Worm (Caenorhabditis elegans) whole organism, late embryonic: ENCODE results near the gene C29A12.6.

Source experiments
- C38D4.7 ChIP-seq: fragments of 200-800 bp; sonication (Bioruptor generic); optimal IDR thresholded peaks from 2 replicates; lab custom pipeline; 2018; ENCODE audit warnings: mild to moderate bottlenecking, missing genetic modification characterization, moderate library complexity, missing compliant biosample characterization
- F13H6.1 ChIP-seq: sonication (generic microtip); optimal IDR thresholded peaks from 2 replicates; lab custom pipeline; 2016; ENCODE audit warnings: missing genetic modification characterization, missing compliant biosample characterization
- K02D7.2 ChIP-seq: sonication (generic microtip); optimal IDR thresholded peaks from 2 replicates; lab custom pipeline; 2017; ENCODE audit warnings: mild to moderate bottlenecking, missing genetic modification characterization, missing compliant biosample characterization
- K09A11.1 ChIP-seq: sonication (generic microtip); optimal IDR thresholded peaks from 2 replicates; lab custom pipeline; 2017; ENCODE audit warnings: antibody characterized with exemption, mild to moderate bottlenecking, missing genetic modification characterization, missing compliant biosample characterization; ENCODE audit not compliant: insufficient read depth
- Y22D7AL.16 ChIP-seq: sonication (generic microtip); optimal IDR thresholded peaks from 2 replicates; lab custom pipeline; 2016; ENCODE audit warnings: missing genetic modification characterization, missing compliant biosample characterization
- ama-1 ChIP-seq: fragments of 150-350 bp; optimal IDR thresholded peaks from 2 replicates; lab custom pipeline; 2014
- ceh-18 ChIP-seq: sonication (generic microtip); optimal IDR thresholded peaks from 2 replicates; lab custom pipeline; 2016; ENCODE audit warnings: missing genetic modification characterization, missing compliant biosample characterization
- ceh-2 ChIP-seq: sonication (generic microtip); optimal IDR thresholded peaks from 2 replicates; lab custom pipeline; 2016; ENCODE audit warnings: missing genotype, missing genetic modification characterization, missing compliant biosample characterization
- ceh-30 ChIP-seq: fragments of 150-350 bp; optimal IDR thresholded peaks from 2 replicates; lab custom pipeline; 2014; ENCODE audit warnings: missing biosample characterization, missing genetic modification characterization
- ceh-31 ChIP-seq: sonication (generic microtip); optimal IDR thresholded peaks from 2 replicates; lab custom pipeline; 2016; ENCODE audit warnings: missing genetic modification characterization, missing compliant biosample characterization
- ceh-45 ChIP-seq: fragments of 200-800 bp; sonication (Bioruptor generic); IDR thresholded peaks from 2 replicates; pipeline ENCODE4 v1.3.6; 2022; ENCODE audit warnings: missing genetic modification reagents, missing genetic modification characterization, missing compliant biosample characterization
- ceh-6 ChIP-seq: fragments of 200-800 bp; sonication (Bioruptor generic); optimal IDR thresholded peaks from 2 replicates; lab custom pipeline; 2018; ENCODE audit warnings: mild to moderate bottlenecking, missing genetic modification characterization, missing compliant biosample characterization
- ceh-9 ChIP-seq: sonication (generic microtip); optimal IDR thresholded peaks from 2 replicates; lab custom pipeline; 2016; ENCODE audit warnings: mild to moderate bottlenecking, missing genetic modification characterization, inconsistent platforms, missing compliant biosample characterization
- dmd-4 ChIP-seq: sonication (generic microtip); optimal IDR thresholded peaks from 2 replicates; lab custom pipeline; 2016; ENCODE audit warnings: borderline replicate concordance, missing genetic modification characterization, missing compliant biosample characterization
- elt-2 ChIP-seq: sonication (generic microtip); optimal IDR thresholded peaks from 2 replicates; lab custom pipeline; 2016; ENCODE audit warnings: missing genetic modification reagents, missing genetic modification characterization, missing compliant biosample characterization
- elt-4 ChIP-seq: sonication (generic microtip); optimal IDR thresholded peaks from 2 replicates; lab custom pipeline; 2016; ENCODE audit warnings: missing genetic modification characterization, missing compliant biosample characterization
- ets-4 ChIP-seq: sonication (generic microtip); optimal IDR thresholded peaks from 2 replicates; lab custom pipeline; 2016; ENCODE audit warnings: missing genetic modification characterization, missing compliant biosample characterization
- eyg-1 ChIP-seq: sonication (generic microtip); optimal IDR thresholded peaks from 2 replicates; lab custom pipeline; 2016; ENCODE audit warnings: missing genotype, missing genetic modification characterization, missing compliant biosample characterization
- fax-1 ChIP-seq: sonication (generic microtip); optimal IDR thresholded peaks from 2 replicates; lab custom pipeline; 2016; ENCODE audit warnings: missing genotype, missing genetic modification characterization, missing compliant biosample characterization
- fkh-10 ChIP-seq: fragments of 150-350 bp; optimal IDR thresholded peaks from 2 replicates; lab custom pipeline; 2014; ENCODE audit warnings: missing biosample characterization, missing genetic modification reagents, missing genetic modification characterization
- fkh-6 ChIP-seq: sonication (generic microtip); optimal IDR thresholded peaks from 2 replicates; lab custom pipeline; 2016; ENCODE audit warnings: missing genetic modification characterization, missing compliant biosample characterization
- gmeb-2 ChIP-seq: sonication (generic microtip); optimal IDR thresholded peaks from 2 replicates; lab custom pipeline; 2016; ENCODE audit warnings: missing genetic modification characterization, inconsistent platforms, missing compliant biosample characterization
- hlh-13 ChIP-seq: fragments of 200-800 bp; sonication (Bioruptor generic); optimal IDR thresholded peaks from 2 replicates; lab custom pipeline; 2018; ENCODE audit warnings: mild to moderate bottlenecking, missing genetic modification characterization, missing compliant biosample characterization
- hlh-30 ChIP-seq: sonication (generic microtip); optimal IDR thresholded peaks from 2 replicates; lab custom pipeline; 2017; ENCODE audit warnings: antibody characterized with exemption, missing genetic modification characterization, missing compliant biosample characterization; ENCODE audit not compliant: insufficient read depth
- lin-11 ChIP-seq: fragments of 200-800 bp; sonication (Bioruptor generic); optimal IDR thresholded peaks from 2 replicates; lab custom pipeline; 2018; ENCODE audit warnings: mild to moderate bottlenecking, missing genetic modification characterization, missing compliant biosample characterization
- madf-2 ChIP-seq: sonication (generic microtip); optimal IDR thresholded peaks from 2 replicates; lab custom pipeline; 2017; ENCODE audit warnings: missing genetic modification characterization, missing compliant biosample characterization
- nfya-1 ChIP-seq: sonication (generic microtip); optimal IDR thresholded peaks from 2 replicates; lab custom pipeline; 2017; ENCODE audit warnings: missing genetic modification characterization, mild to moderate bottlenecking, missing compliant biosample characterization, antibody characterized with exemption, moderate library complexity
- nhr-11 ChIP-seq: fragments of 150-350 bp; optimal IDR thresholded peaks from 2 replicates; lab custom pipeline; 2014; ENCODE audit warnings: missing biosample characterization, missing genetic modification characterization
- npax-4 ChIP-seq: sonication (generic microtip); optimal IDR thresholded peaks from 2 replicates; lab custom pipeline; 2016; ENCODE audit warnings: missing genetic modification characterization, missing compliant biosample characterization
- odd-2 ChIP-seq: sonication (generic microtip); optimal IDR thresholded peaks from 2 replicates; lab custom pipeline; 2017; ENCODE audit warnings: antibody characterized with exemption, mild to moderate bottlenecking, missing genetic modification characterization, missing compliant biosample characterization
- pag-3 ChIP-seq: sonication (generic microtip); optimal IDR thresholded peaks from 2 replicates; lab custom pipeline; 2016; ENCODE audit warnings: missing compliant biosample characterization, missing genetic modification characterization, borderline replicate concordance
- pat-9 ChIP-seq: fragments of 200-800 bp; sonication (Bioruptor generic); optimal IDR thresholded peaks from 2 replicates; lab custom pipeline; 2018; ENCODE audit warnings: mild to moderate bottlenecking, missing genetic modification characterization, moderate library complexity, missing compliant biosample characterization
- pha-4 ChIP-seq: fragments of 150-350 bp; optimal IDR thresholded peaks from 2 replicates; lab custom pipeline; 2018; ENCODE audit warnings: missing biosample characterization, missing genetic modification reagents, missing genetic modification characterization
- pqm-1 ChIP-seq: sonication (generic microtip); optimal IDR thresholded peaks from 2 replicates; lab custom pipeline; 2016; ENCODE audit warnings: missing genetic modification characterization, missing compliant biosample characterization
- pros-1 ChIP-seq: fragments of 150-350 bp; optimal IDR thresholded peaks from 2 replicates; lab custom pipeline; 2014; ENCODE audit warnings: missing biosample characterization, missing genetic modification reagents, missing genetic modification characterization
- ttx-3 ChIP-seq: sonication (generic microtip); optimal IDR thresholded peaks from 2 replicates; lab custom pipeline; 2016; ENCODE audit warnings: missing genetic modification reagents, missing genetic modification characterization, missing compliant biosample characterization
- unc-55 ChIP-seq: sonication (generic microtip); optimal IDR thresholded peaks from 2 replicates; lab custom pipeline; 2017; ENCODE audit warnings: missing biosample characterization, missing genetic modification reagents, missing genetic modification characterization

The C29A12.6 gene

ce11 chrV:10846893-10847292 is at the start of gene C29A12.6:
TSS of gene C29A12.6 (plus strand) at chrV:10847193.
- no peak for TF ChIP-seq hlh-30 (tag; lab: Kevin White, UChicago)
- no peak for TF ChIP-seq ceh-2 (tag; lab: Kevin White, UChicago)
- TF ChIP-seq fkh-6 (tag; lab: Kevin White, UChicago), result no peak
- TF ChIP-seq elt-4, result no peak
- no peak for TF ChIP-seq Y22D7AL.16 (tag; lab: Kevin White, UChicago)
- TF ChIP-seq npax-4 (tag; lab: Kevin White, UChicago), result no peak
- no peak for TF ChIP-seq pros-1 (tag; lab: Kevin White, UChicago)
- TF ChIP-seq ama-1 (lab: Kevin White, UChicago), result no peak
- no peak for TF ChIP-seq fkh-10 (GFP tag; lab: Kevin White, UChicago)
- TF ChIP-seq, all 69 proteins: peak for 0

ce11 chrV:10798090-10798489 is 48.9 kb upstream of the C29A12.6 start, which contains the start of gene srh-184:
TSS of gene srh-184 (minus strand) at chrV:10798190.
- TF ChIP-seq unc-55 (GFP tag; lab: Kevin White, UChicago) (no peak), ceh-31 (tag; lab: Kevin White, UChicago) (no peak), pqm-1 (no peak), madf-2 (tag; lab: Kevin White, UChicago) (no peak), hlh-13 (GFP tag; lab: Kevin White, UChicago) (no peak), ama-1 (lab: Kevin White, UChicago) (no peak), ceh-2 (tag; lab: Kevin White, UChicago) (no peak), pag-3 (tag; lab: Kevin White, UChicago) (no peak), C38D4.7 (GFP tag; lab: Kevin White, UChicago) (no peak), dmd-4 (tag; lab: Kevin White, UChicago) (no peak), eyg-1 (tag; lab: Kevin White, UChicago) (no peak), ceh-6 (GFP tag; lab: Kevin White, UChicago) (no peak), pat-9 (no peak), ceh-18 (tag; lab: Kevin White, UChicago) (no peak), gmeb-2 (no peak), lin-11 (tag; lab: Kevin White, UChicago) (no peak), odd-2 (tag; lab: Kevin White, UChicago) (no peak)

ce11 chrV:10801154-10801553 is 45.8 kb upstream of the C29A12.6 start, which contains the start of gene D1054.18:
TSS of gene D1054.18 (minus strand) at chrV:10801198.
- TF ChIP-seq K02D7.2 (no peak), nfya-1 (tag; lab: Kevin White, UChicago) (no peak), ceh-45 (GFP tag; lab: Robert Waterston, UW) (no peak), K09A11.1 (tag; lab: Kevin White, UChicago) (no peak), ceh-9 (tag; lab: Kevin White, UChicago) (no peak), ama-1 (lab: Kevin White, UChicago) (no peak)

- TF ChIP-seq ttx-3 (tag; lab: Kevin White, UChicago) (no peak), ets-4 (no peak), K02D7.2 (no peak), elt-2 (peak; percentile 46), odd-2 (tag; lab: Kevin White, UChicago) (no peak)
Measured at ce11 chrV:10802060-10802459, 44.9 kb upstream of the C29A12.6 start.

ce11 chrV:10804374-10804773 is 42.6 kb upstream of the C29A12.6 start, which contains the start of gene secs-1:
TSS of gene secs-1 (minus strand) at chrV:10804474.
- TF ChIP-seq ceh-30 (tag; lab: Kevin White, UChicago), result no peak
- no peak for TF ChIP-seq F13H6.1
- TF ChIP-seq pha-4 (tag; lab: Kevin White, UChicago), result no peak
- no peak for TF ChIP-seq unc-55 (GFP tag; lab: Kevin White, UChicago)
- TF ChIP-seq fax-1 (tag; lab: Kevin White, UChicago), result no peak
- no peak for TF ChIP-seq ceh-45 (GFP tag; lab: Robert Waterston, UW)
- no peak for TF ChIP-seq ama-1 (lab: Kevin White, UChicago)
- TF ChIP-seq nhr-11 (tag; lab: Kevin White, UChicago), result no peak
- TF ChIP-seq pqm-1, result no peak
